Fruit fly (Drosophila melanogaster): ENCODE data around the gene CG14435.

Gene CG14435

dm6 chrX:6795987-6796691 is 47.6 kb downstream of the CG14435 start (continued):
- TF ChIP-seq CG42726 (GFP tag; IDR thresholded peaks at IDR 0.05; ENCODE audit: partially characterized antibody) (no peak), CG14014 (GFP tag; IDR thresholded peaks at IDR 0.05) (0 out of 2 replicates have a peak, but pooled peaks have one; percentile 37), Dek (tag; optimal IDR thresholded peaks at IDR 0.05) (no peak), sisA (GFP tag; IDR thresholded peaks at IDR 0.05) (no peak), Hmr (GFP tag; optimal IDR thresholded peaks at IDR 0.05) (peak; percentile 0), inv (GFP tag; IDR thresholded peaks at IDR 0.05; ENCODE audit: partially characterized antibody) (no peak), CG12299 (tag; optimal IDR thresholded peaks at IDR 0.05) (no peak), CG7372 (GFP tag; IDR thresholded peaks at IDR 0.05) (no peak), fru (optimal IDR thresholded peaks at IDR 0.05) (no peak), CG17361 (GFP tag; IDR thresholded peaks at IDR 0.05) (peak; percentile 62; the same call in 1 of the 3 replicates), CG4617 (GFP tag; optimal IDR thresholded peaks at IDR 0.05; ENCODE audit: borderline replicate concordance) (no peak), Poxn (GFP tag; IDR thresholded peaks at IDR 0.05) (no peak), CG32767 (GFP tag; IDR thresholded peaks at IDR 0.05) (no peak), CG11247 (GFP tag; IDR thresholded peaks at IDR 0.05) (no peak), jing (GFP tag; optimal IDR thresholded peaks at IDR 0.05) (no peak), cad (GFP tag; optimal IDR thresholded peaks at IDR 0.05) (no peak), pum (GFP tag; optimal IDR thresholded peaks at IDR 0.05) (no peak), bowl (GFP tag; IDR thresholded peaks at IDR 0.05) (no peak), CG5953 (GFP tag; IDR thresholded peaks at IDR 0.05) (no peak), CG14667 (GFP tag; IDR thresholded peaks at IDR 0.05) (0 out of 2 replicates have a peak, but pooled peaks have one; percentile 24), PHDP (tag; optimal IDR thresholded peaks at IDR 0.05) (peak; percentile 33), Meics (GFP tag; optimal IDR thresholded peaks at IDR 0.05) (peak; percentile 8), pb (GFP tag; optimal IDR thresholded peaks at IDR 0.05) (no peak), zfh2 (GFP tag; optimal IDR thresholded peaks at IDR 0.05) (no peak), h (optimal IDR thresholded peaks at IDR 0.05) (no peak), Xbp1 (GFP tag; optimal IDR thresholded peaks at IDR 0.05) (no peak), gsb (GFP tag; IDR thresholded peaks at IDR 0.05) (no peak), unpg (GFP tag; optimal IDR thresholded peaks at IDR 0.05) (peak; percentile 19), CG2875 (GFP tag; optimal IDR thresholded peaks at IDR 0.05) (no peak), trem (tag; optimal IDR thresholded peaks at IDR 0.05) (no peak), vnd (GFP tag; IDR thresholded peaks at IDR 0.05; ENCODE audit: partially characterized antibody) (no peak), jumu (GFP tag; optimal IDR thresholded peaks at IDR 0.05) (no peak), jigr1 (GFP tag; IDR thresholded peaks at IDR 0.05) (no peak), CG8281 (tag; optimal IDR thresholded peaks at IDR 0.05) (no peak), bigmax (GFP tag; optimal IDR thresholded peaks at IDR 0.05) (no peak), nau (GFP tag; optimal IDR thresholded peaks at IDR 0.05) (no peak), CG17829 (tag; optimal IDR thresholded peaks at IDR 0.05) (no peak), aop (GFP tag; IDR thresholded peaks at IDR 0.05) (no peak), fd64A (GFP tag; optimal IDR thresholded peaks at IDR 0.05) (no peak), sc (optimal IDR thresholded peaks at IDR 0.05) (no peak), sc (GFP tag; optimal IDR thresholded peaks at IDR 0.05) (no peak), CG12659 (GFP tag; optimal IDR thresholded peaks at IDR 0.05) (no peak), CG32532 (GFP tag; IDR thresholded peaks at IDR 0.05) (no peak), ap (GFP tag; IDR thresholded peaks at IDR 0.05) (no peak), stc (GFP tag; IDR thresholded peaks at IDR 0.05) (no peak), CG9797 (GFP tag; optimal IDR thresholded peaks at IDR 0.05) (no peak), lov (optimal IDR thresholded peaks at IDR 0.05) (no peak), lov (GFP tag; IDR thresholded peaks at IDR 0.05) (no peak), Hr51 (GFP tag; optimal IDR thresholded peaks at IDR 0.05) (peak in 1 of 2 experiments; percentile 39), sqz (GFP tag; optimal IDR thresholded peaks at IDR 0.05) (no peak), B-H2 (GFP tag; optimal IDR thresholded peaks at IDR 0.05) (no peak)

All from whole organism, embryonic.